Worm (Caenorhabditis elegans): ENCODE measurements around the gene mab-10.
A peak's percentile ranks its signal among the peaks of the same experiment; 100 is the strongest.

mab-10 gene

ce11 chrII:10548778-10549671 is 21.1 kb downstream of the mab-10 start (continued):
- peak; percentile 100 for TF ChIP-seq aha-1 (tag)
- peak; percentile 67 for TF ChIP-seq arid-1 (GFP tag; conservative IDR thresholded peaks at IDR 0.05)
- no peak for TF ChIP-seq spr-3 (GFP tag; optimal IDR thresholded peaks at IDR 0.05)
- peak; percentile 66 for TF ChIP-seq T20F7.1 (GFP tag; optimal IDR thresholded peaks at IDR 0.05)
- TF ChIP-seq pqm-1 (tag; optimal IDR thresholded peaks at IDR 0.05) = no peak
- TF ChIP-seq hlh-11 (tag; optimal IDR thresholded peaks at IDR 0.05) = peak; percentile 82
- no peak for TF ChIP-seq ceh-32 (tag; optimal IDR thresholded peaks at IDR 0.05; ENCODE audit: poor library complexity)
- TF ChIP-seq fkh-10 (GFP tag; optimal IDR thresholded peaks at IDR 0.05) = peak; percentile 88
- TF ChIP-seq Y5F2A.4 (GFP tag; optimal IDR thresholded peaks at IDR 0.05) = no peak
- 0 out of 2 replicates have a peak, but pooled peaks have one; percentile 29 for TF ChIP-seq ceh-44 (GFP tag; IDR thresholded peaks at IDR 0.05)
- TF ChIP-seq lin-39 (tag; optimal IDR thresholded peaks at IDR 0.05) = peak; percentile 76
- TF ChIP-seq daf-12 (tag; optimal IDR thresholded peaks at IDR 0.05) = no peak
- TF ChIP-seq daf-8 (GFP tag; IDR thresholded peaks at IDR 0.05) = no peak
- TF ChIP-seq sdz-12 (GFP tag; optimal IDR thresholded peaks at IDR 0.05) = no peak
- no peak for TF ChIP-seq lin-29 (GFP tag; IDR thresholded peaks at IDR 0.05)
- TF ChIP-seq fos-1 (tag; optimal IDR thresholded peaks at IDR 0.05) = no peak
- TF ChIP-seq F44E2.7 (GFP tag; IDR thresholded peaks at IDR 0.05) = no peak
- TF ChIP-seq hmg-1.1 (GFP tag; IDR thresholded peaks at IDR 0.05) = peak; percentile 88
- TF ChIP-seq tag-97 (GFP tag; IDR thresholded peaks at IDR 0.05) = no peak
- TF ChIP-seq lin-15B (tag; optimal IDR thresholded peaks at IDR 0.05) = no peak
- TF ChIP-seq nhr-41 (GFP tag; IDR thresholded peaks at IDR 0.05) = 0 out of 2 replicates have a peak, but pooled peaks have one; percentile 21
- peak; percentile 89 to 95 for TF ChIP-seq mdl-1 (tag; optimal IDR thresholded peaks at IDR 0.05)
- TF ChIP-seq zip-2 (tag; optimal IDR thresholded peaks at IDR 0.05) = no peak
- peak; percentile 51 for TF ChIP-seq nhr-28 (tag; optimal IDR thresholded peaks at IDR 0.05)
- TF ChIP-seq lim-7 (GFP tag; IDR thresholded peaks at IDR 0.05) = peak; percentile 74
- peak; percentile 4 for TF ChIP-seq duxl-1 (tag; optimal IDR thresholded peaks at IDR 0.05; ENCODE audit: poor library complexity)
- TF ChIP-seq jun-1 (tag; optimal IDR thresholded peaks at IDR 0.05) = peak; percentile 38
- TF ChIP-seq madf-9 (GFP tag; conservative IDR thresholded peaks at IDR 0.05) = peak; percentile 33; the same call in 1 of the 2 replicates
- peak; percentile 78 for TF ChIP-seq mes-2 (tag; optimal IDR thresholded peaks at IDR 0.05; ENCODE audit: poor library complexity, severe bottlenecking)
- TF ChIP-seq mdt-29 (GFP tag; IDR thresholded peaks at IDR 0.05) = peak; percentile 75
- TF ChIP-seq ceh-20 (GFP tag; IDR thresholded peaks at IDR 0.05) = peak; percentile 61; the same call in 1 of the 2 replicates
- peak; percentile 49 for TF ChIP-seq nhr-77 (tag; optimal IDR thresholded peaks at IDR 0.05)
- no peak for TF ChIP-seq ztf-11 (tag; optimal IDR thresholded peaks at IDR 0.05)
- TF ChIP-seq nhr-48 (tag; optimal IDR thresholded peaks at IDR 0.05) = peak; percentile 74

- TF ChIP-seq egl-43 (GFP tag; IDR thresholded peaks at IDR 0.05) = no peak
- no peak for TF ChIP-seq nhr-111 (GFP tag; optimal IDR thresholded peaks at IDR 0.05)
- no peak for TF ChIP-seq nhr-41 (GFP tag; IDR thresholded peaks at IDR 0.05)
- no peak for TF ChIP-seq nhr-6 (tag; optimal IDR thresholded peaks at IDR 0.05)
- no peak for TF ChIP-seq mdl-1 (tag; optimal IDR thresholded peaks at IDR 0.05)
- TF ChIP-seq dpl-1 (GFP tag; optimal IDR thresholded peaks at IDR 0.05) = no peak
- no peak for TF ChIP-seq Y5F2A.4 (GFP tag; optimal IDR thresholded peaks at IDR 0.05)
- TF ChIP-seq zfp-3 (GFP tag; conservative IDR thresholded peaks at IDR 0.05) = no peak
- no peak for TF ChIP-seq hlh-30 (tag; optimal IDR thresholded peaks at IDR 0.05; ENCODE audit: insufficient read depth)
- TF ChIP-seq ztf-11 (tag; optimal IDR thresholded peaks at IDR 0.05) = no peak
- TF ChIP-seq nhr-25 (tag; optimal IDR thresholded peaks at IDR 0.05; ENCODE audit: borderline replicate concordance, insufficient read depth) = no peak
- TF ChIP-seq unc-130 (GFP tag; optimal IDR thresholded peaks at IDR 0.05) = no peak
- no peak for TF ChIP-seq R02D3.7 (tag; optimal IDR thresholded peaks at IDR 0.05)
- no peak for TF ChIP-seq ZK337.2 (GFP tag; IDR thresholded peaks at IDR 0.05)
- no peak for TF ChIP-seq php-3 (GFP tag; IDR thresholded peaks at IDR 0.05)
- no peak for TF ChIP-seq D1046.2 (GFP tag; IDR thresholded peaks at IDR 0.05)
- 0 out of 2 replicates have a peak, but pooled peaks have one; percentile 36 for TF ChIP-seq mdt-29 (GFP tag; IDR thresholded peaks at IDR 0.05)
- no peak for TF ChIP-seq tra-1 (GFP tag; IDR thresholded peaks at IDR 0.05)
- TF ChIP-seq F10B5.3 (tag; optimal IDR thresholded peaks at IDR 0.05) = no peak
- no peak for TF ChIP-seq nhr-76 (tag; optimal IDR thresholded peaks at IDR 0.05)
- TF ChIP-seq zip-11 (GFP tag; IDR thresholded peaks at IDR 0.05) = no peak
These were observed 22.3 kb downstream of the mab-10 start for ce11 chrII:10550173-10550572.
